Worm (Caenorhabditis elegans) whole organism, young adult: ENCODE data around the gene rpap-2.

Source experiments
- F10E7.11 ChIP-seq: sonication (generic microtip); optimal IDR thresholded peaks from 2 replicates; lab custom pipeline; 2017; ENCODE audit warnings: mild to moderate bottlenecking, missing genetic modification characterization, moderate library complexity, missing compliant biosample characterization
- F52B5.7 ChIP-seq: sonication (generic microtip); optimal IDR thresholded peaks from 2 replicates; lab custom pipeline; 2016; ENCODE audit warnings: mild to moderate bottlenecking, missing genetic modification characterization, missing compliant biosample characterization
- K11D2.4 ChIP-seq: fragments of 200-800 bp; sonication (Bioruptor generic); IDR thresholded peaks from 2 replicates; pipeline ENCODE4 v1.3.6; 2022; ENCODE audit warnings: missing genetic modification reagents, missing genetic modification characterization, missing compliant biosample characterization
- Y53G8AR.9 ChIP-seq: fragments of 200-800 bp; sonication (Bioruptor generic); conservative IDR thresholded peaks from 2 replicates; pipeline ENCODE4 v1.3.6; 2022; ENCODE audit warnings: missing genetic modification reagents, missing genetic modification characterization, missing compliant biosample characterization
- akir-1 ChIP-seq: fragments of 200-800 bp; sonication (Bioruptor generic); optimal IDR thresholded peaks from 2 replicates; lab custom pipeline; 2018; ENCODE audit warnings: mild to moderate bottlenecking, missing genetic modification characterization, moderate library complexity, missing compliant biosample characterization
- ama-1 ChIP-seq, 3 experiments: fragments of 150-350 bp in 1 of 3; sonication (generic microtip) in 2 of 3; optimal IDR thresholded peaks; 2 replicates each; lab custom pipeline; 2014 to 2018; ENCODE audit warnings: missing biosample characterization in 2 of 3, missing genetic modification characterization in 2 of 3, missing genetic modification reagents in 2 of 3
- attf-6 ChIP-seq: fragments of 200-800 bp; sonication (Bioruptor generic); IDR thresholded peaks from 2 replicates; pipeline ENCODE4 v1.3.6; 2022; ENCODE audit warnings: missing genetic modification reagents, missing genetic modification characterization, missing compliant biosample characterization
- ccch-3 ChIP-seq: fragments of 200-800 bp; sonication (Bioruptor generic); optimal IDR thresholded peaks from 2 replicates; lab custom pipeline; 2018; ENCODE audit warnings: mild to moderate bottlenecking, missing genetic modification characterization, missing compliant biosample characterization
- cebp-1 ChIP-seq, 2 experiments: fragments of 200-800 bp in 1 of 2; sonication (Bioruptor generic) in 1 of 2; sonication (generic microtip) in 1 of 2; IDR thresholded peaks in 1 of 2; optimal IDR thresholded peaks in 1 of 2; 2 replicates each; pipeline versions ENCODE4 v1.3.6 to Lab custom; 2017 to 2022; ENCODE audit warnings: missing compliant biosample characterization in 2 of 2, missing genetic modification characterization in 2 of 2, mild to moderate bottlenecking in 1 of 2, missing genetic modification reagents in 1 of 2, moderate library complexity in 1 of 2
- ceh-79 ChIP-seq: sonication (generic microtip); optimal IDR thresholded peaks from 2 replicates; lab custom pipeline; 2017; ENCODE audit warnings: mild to moderate bottlenecking, missing genetic modification characterization, missing compliant biosample characterization
- chd-7 ChIP-seq: sonication (generic microtip); optimal IDR thresholded peaks from 2 replicates; lab custom pipeline; 2016; ENCODE audit warnings: mild to moderate bottlenecking, missing genetic modification characterization, moderate library complexity, missing compliant biosample characterization
- die-1 ChIP-seq: sonication (generic microtip); optimal IDR thresholded peaks from 2 replicates; lab custom pipeline; 2016; ENCODE audit warnings: missing genotype, mild to moderate bottlenecking, missing genetic modification characterization, missing compliant biosample characterization
- ets-4 ChIP-seq: fragments of 200-800 bp; sonication (Bioruptor generic); optimal IDR thresholded peaks from 2 replicates; lab custom pipeline; 2018; ENCODE audit warnings: mild to moderate bottlenecking, missing genetic modification characterization, missing compliant biosample characterization
- hlh-12 ChIP-seq: sonication (generic microtip); optimal IDR thresholded peaks from 2 replicates; lab custom pipeline; 2016; ENCODE audit warnings: missing genetic modification characterization, missing compliant biosample characterization
- hmg-1.2 ChIP-seq: fragments of 200-800 bp; sonication (Bioruptor generic); IDR thresholded peaks from 2 replicates; pipeline ENCODE4 v1.3.6; 2022; ENCODE audit warnings: missing genetic modification reagents, missing genetic modification characterization, missing compliant biosample characterization
- hmg-20 ChIP-seq: fragments of 200-800 bp; sonication (Bioruptor generic); IDR thresholded peaks from 2 replicates; pipeline ENCODE4 v1.3.6; 2022; ENCODE audit warnings: missing genetic modification reagents, missing genetic modification characterization, missing compliant biosample characterization
- hrde-1 ChIP-seq: sonication (generic microtip); optimal IDR thresholded peaks from 2 replicates; lab custom pipeline; 2016; ENCODE audit warnings: missing genetic modification characterization, mild to moderate bottlenecking, missing compliant biosample characterization, moderate library complexity, missing genotype, missing genetic modification reagents, borderline replicate concordance
- let-526 ChIP-seq: fragments of 200-800 bp; sonication (Bioruptor generic); IDR thresholded peaks from 2 replicates; pipeline ENCODE4 v1.3.6; 2022; ENCODE audit warnings: missing genetic modification reagents, missing genetic modification characterization, missing compliant biosample characterization
- let-607 ChIP-seq, 2 experiments: fragments of 200-800 bp in 1 of 2; sonication (Bioruptor generic) in 1 of 2; sonication (generic microtip) in 1 of 2; optimal IDR thresholded peaks; 2 replicates each; lab custom pipeline; 2016 to 2018; ENCODE audit warnings: mild to moderate bottlenecking in 2 of 2, missing compliant biosample characterization in 2 of 2, missing genetic modification characterization in 2 of 2, moderate library complexity in 2 of 2, missing genotype in 1 of 2
- lin-40 ChIP-seq: sonication (generic microtip); optimal IDR thresholded peaks from 2 replicates; lab custom pipeline; 2016; ENCODE audit warnings: missing genetic modification characterization, mild to moderate bottlenecking, missing compliant biosample characterization, missing genotype, missing genetic modification reagents
- lir-1 ChIP-seq: fragments of 200-800 bp; sonication (Bioruptor generic); conservative IDR thresholded peaks from 2 replicates; pipeline ENCODE4 v1.3.6; 2022; ENCODE audit warnings: missing genetic modification reagents, missing genetic modification characterization, missing compliant biosample characterization
- madf-3 ChIP-seq: fragments of 200-800 bp; sonication (Bioruptor generic); IDR thresholded peaks from 2 replicates; pipeline ENCODE4 v1.3.6; 2022; ENCODE audit warnings: missing genetic modification reagents, missing genetic modification characterization, missing compliant biosample characterization
- mcd-1 ChIP-seq: fragments of 200-800 bp; sonication (Bioruptor generic); IDR thresholded peaks from 2 replicates; pipeline ENCODE4 v1.3.6; 2022; ENCODE audit warnings: missing genetic modification reagents, missing genetic modification characterization, missing compliant biosample characterization
- pbrm-1 ChIP-seq: fragments of 200-800 bp; sonication (Bioruptor generic); IDR thresholded peaks from 2 replicates; pipeline ENCODE4 v1.3.6; 2022; ENCODE audit warnings: missing genetic modification reagents, missing genetic modification characterization, missing compliant biosample characterization
- pha-4 ChIP-seq: fragments of 150-350 bp; sonication (generic microtip); optimal IDR thresholded peaks from 2 replicates; lab custom pipeline; 2014; ENCODE audit warnings: missing biosample characterization, missing genetic modification reagents, missing genetic modification characterization
- rec-8 ChIP-seq, 2 experiments: sonication (generic microtip); optimal IDR thresholded peaks; 2 replicates each; lab custom pipeline; 2016; ENCODE audit warnings: mild to moderate bottlenecking in 2 of 2, missing genetic modification characterization in 2 of 2, missing genetic modification reagents in 2 of 2, missing genotype in 2 of 2, missing biosample characterization in 1 of 2, missing compliant biosample characterization in 1 of 2, moderate library complexity in 1 of 2
- snpc-3.4 ChIP-seq: sonication (generic microtip); optimal IDR thresholded peaks from 2 replicates; lab custom pipeline; 2017; ENCODE audit warnings: missing genetic modification characterization, mild to moderate bottlenecking, missing compliant biosample characterization, antibody characterized with exemption, moderate library complexity, missing genotype, missing genetic modification reagents
- snpc-4 ChIP-seq, 5 experiments: fragments of 150-350 bp in 1 of 5; sonication (generic microtip) in 4 of 5; optimal IDR thresholded peaks; 2 replicates each; lab custom pipeline; 2014 to 2018; ENCODE audit warnings: missing genetic modification characterization in 5 of 5, missing biosample characterization in 3 of 5, antibody characterized with exemption in 2 of 5, mild to moderate bottlenecking in 2 of 5, missing compliant biosample characterization in 2 of 5, missing genotype in 2 of 5, moderate library complexity in 2 of 5, missing genetic modification reagents in 1 of 5
- tbp1 ChIP-seq: fragments of 200-800 bp; sonication (Bioruptor generic); optimal IDR thresholded peaks from 2 replicates; lab custom pipeline; 2018; ENCODE audit warnings: mild to moderate bottlenecking, missing genetic modification characterization, missing compliant biosample characterization
- tbx-9 ChIP-seq: sonication (generic microtip); optimal IDR thresholded peaks from 2 replicates; lab custom pipeline; 2016; ENCODE audit warnings: borderline replicate concordance, missing genetic modification characterization, inconsistent platforms, missing compliant biosample characterization
- xnd-1 ChIP-seq: sonication (generic microtip); optimal IDR thresholded peaks from 2 replicates; lab custom pipeline; 2016; ENCODE audit warnings: missing genotype, missing genetic modification reagents, missing genetic modification characterization, missing compliant biosample characterization
- zfh-2 ChIP-seq: fragments of 200-800 bp; sonication (Bioruptor generic); conservative IDR thresholded peaks from 2 replicates; pipeline ENCODE4 v1.3.6; 2022; ENCODE audit warnings: missing genetic modification reagents, missing genetic modification characterization, missing compliant biosample characterization
- zim-3 ChIP-seq: sonication (generic microtip); optimal IDR thresholded peaks from 2 replicates; lab custom pipeline; 2017; ENCODE audit warnings: mild to moderate bottlenecking, missing genetic modification characterization, moderate library complexity, missing compliant biosample characterization
- ztf-3 ChIP-seq: fragments of 200-800 bp; sonication (Bioruptor generic); optimal IDR thresholded peaks from 2 replicates; lab custom pipeline; 2018; ENCODE audit warnings: mild to moderate bottlenecking, missing genetic modification characterization, missing compliant biosample characterization

Gene rpap-2

DNA sequence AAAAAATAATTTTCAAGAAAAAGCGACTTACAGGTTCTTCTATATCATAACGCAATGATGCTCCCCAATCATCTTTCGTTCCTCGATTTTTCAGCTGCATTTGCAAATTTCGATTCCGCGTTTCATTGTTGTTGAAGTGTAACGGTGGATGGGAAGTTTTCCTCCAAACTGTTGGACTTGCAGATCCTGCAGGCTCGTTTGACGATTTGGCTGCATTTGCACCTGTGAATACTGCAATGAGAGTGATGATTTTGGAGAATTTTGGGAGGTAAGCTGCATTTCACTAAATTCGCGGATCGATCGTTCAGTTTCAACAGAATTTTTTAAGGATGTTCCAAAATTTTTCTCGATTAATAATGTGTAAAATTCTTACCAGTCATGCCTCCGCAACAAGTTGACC is 13.1 kb downstream of the rpap-2 start:
- TF ChIP-seq F10E7.11 (tag; lab: Kevin White, UChicago) (no peak), cebp-1 (GFP tag; IDR thresholded peaks at IDR 0.05; lab: Robert Waterston, UW) (no peak), cebp-1 (tag; optimal IDR thresholded peaks at IDR 0.05; lab: Kevin White, UChicago) (no peak), Y53G8AR.9 (GFP tag; lab: Robert Waterston, UW) (no peak), tbx-9 (tag; lab: Kevin White, UChicago) (no peak), let-607 (tag; optimal IDR thresholded peaks at IDR 0.05; lab: Kevin White, UChicago) (no peak), F52B5.7 (no peak), mcd-1 (GFP tag; lab: Robert Waterston, UW) (no peak), pbrm-1 (no peak), ets-4 (GFP tag; lab: Kevin White, UChicago) (no peak), madf-3 (no peak), xnd-1 (tag; lab: Kevin White, UChicago) (no peak), ama-1 (optimal IDR thresholded peaks at IDR 0.05; lab: Kevin White, UChicago) (no peak), ama-1 (GFP tag; optimal IDR thresholded peaks at IDR 0.05; lab: Kevin White, UChicago) (no peak), ccch-3 (GFP tag; lab: Kevin White, UChicago) (no peak), tbp1 (GFP tag; lab: Kevin White, UChicago) (no peak)

DNA sequence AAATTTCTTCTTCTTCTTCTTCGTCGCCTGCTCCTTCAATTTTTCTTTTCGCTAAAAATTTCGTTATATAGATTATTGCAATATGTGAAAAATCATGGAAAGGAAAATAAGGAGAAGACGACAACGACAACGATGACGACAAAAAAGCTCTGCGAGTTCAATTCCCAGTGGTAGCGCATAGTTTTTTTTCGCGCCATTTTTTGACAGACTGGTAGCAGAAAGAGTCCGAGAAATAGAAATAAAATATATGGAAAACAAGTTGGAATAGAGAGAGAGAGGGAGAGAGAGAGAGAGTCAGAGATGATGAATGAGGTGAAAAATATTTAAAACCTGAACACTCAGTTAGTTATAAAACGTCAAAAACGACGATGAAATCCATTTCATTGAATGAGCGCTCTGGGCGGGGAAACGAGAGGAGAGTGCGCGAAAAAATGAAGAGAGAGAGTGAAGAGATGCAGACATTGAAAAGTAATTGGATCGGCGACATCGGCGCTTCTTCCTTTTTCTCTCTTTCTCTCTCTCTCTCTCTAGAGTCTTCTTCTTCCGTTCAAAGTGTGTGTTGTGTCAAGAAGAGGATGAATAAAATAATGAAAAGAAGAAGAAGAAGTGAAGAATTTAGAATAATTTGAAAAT is 14.2 kb downstream of the rpap-2 start, which contains the start of gene pde-2:
Gene pde-2, minus strand, starts transcription at position 51 of the 633 bp plus-strand sequence.
- TF ChIP-seq ztf-3 (GFP tag; lab: Kevin White, UChicago) (no peak), lin-40 (tag; lab: Kevin White, UChicago) (peak; percentile 44), F52B5.7 (peak; percentile 15), hlh-12 (tag; lab: Kevin White, UChicago) (no peak), attf-6 (no peak), rec-8 (tag; optimal IDR thresholded peaks at IDR 0.05; lab: Kevin White, UChicago) (no peak), pbrm-1 (no peak), hmg-20 (GFP tag; lab: Robert Waterston, UW) (no peak), hrde-1 (tag; lab: Kevin White, UChicago) (no peak), let-526 (no peak), chd-7 (tag; lab: Kevin White, UChicago) (peak; percentile 40), snpc-4 (GFP tag; optimal IDR thresholded peaks at IDR 0.05; lab: Kevin White, UChicago) (no peak), snpc-4 (tag; optimal IDR thresholded peaks at IDR 0.05; lab: Kevin White, UChicago) (peak in 1 of 4 experiments; percentile 16), hmg-1.2 (GFP tag; lab: Robert Waterston, UW) (peak; percentile 40; the same call in 1 of the 2 replicates), akir-1 (no peak), snpc-3.4 (tag; lab: Kevin White, UChicago) (no peak), pha-4 (tag; lab: Kevin White, UChicago) (no peak), Y53G8AR.9 (GFP tag; lab: Robert Waterston, UW) (no peak), cebp-1 (GFP tag; IDR thresholded peaks at IDR 0.05; lab: Robert Waterston, UW) (no peak), cebp-1 (tag; optimal IDR thresholded peaks at IDR 0.05; lab: Kevin White, UChicago) (peak; percentile 24), ceh-79 (no peak), lir-1 (GFP tag; lab: Robert Waterston, UW) (no peak), zfh-2 (peak; percentile 60; the same call in 1 of the 2 replicates)

DNA sequence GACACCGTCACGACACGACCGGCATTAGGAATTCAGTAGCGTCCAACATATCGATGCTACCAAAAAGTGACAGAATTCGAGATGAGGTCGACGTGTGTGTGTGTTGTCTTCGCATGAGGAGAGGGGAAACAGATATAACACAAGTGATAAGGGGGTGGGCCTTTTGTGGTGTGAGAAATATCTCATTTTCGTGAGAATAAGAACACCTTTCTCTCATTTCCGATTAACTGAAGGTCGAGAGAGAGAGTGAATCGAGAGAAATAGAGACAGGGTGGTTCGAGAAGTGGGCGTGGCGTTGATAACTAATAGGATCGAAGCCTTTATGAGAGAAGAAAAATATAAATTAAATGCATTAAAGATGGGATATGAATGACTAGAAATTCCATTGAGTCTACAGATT is 15.4 kb downstream of the rpap-2 start:
- TF ChIP-seq zim-3 (peak; percentile 19), K11D2.4 (GFP tag; lab: Robert Waterston, UW) (0 out of 2 replicates have a peak, but pooled peaks have one; percentile 16), F52B5.7 (peak; percentile 24), die-1 (tag; lab: Kevin White, UChicago) (no peak)
